Fruit fly (Drosophila melanogaster) whole organism, wandering third instar larva: ENCODE measurements around the gene mRpS26.

Source experiments
- Dfd ChIP-seq: fragments of >200 bp; optimal IDR thresholded peaks from 2 replicates; lab custom pipeline; 2017; ENCODE audit warnings: missing biosample characterization, missing genetic modification characterization
- GATAd ChIP-seq: sonication (Bioruptor generic); optimal IDR thresholded peaks from 2 replicates; lab custom pipeline; 2016; ENCODE audit warnings: missing biosample characterization, missing genetic modification characterization
- Hnf4 ChIP-seq: fragments of 200-800 bp; sonication (Bioruptor generic); optimal IDR thresholded peaks from 2 replicates; lab custom pipeline; 2016; ENCODE audit warnings: missing biosample characterization, mild to moderate bottlenecking, missing genetic modification characterization
- Hr78 ChIP-seq: fragments of >200 bp; optimal IDR thresholded peaks from 2 replicates; lab custom pipeline; 2017; ENCODE audit warnings: missing biosample characterization, missing genetic modification characterization
- Sp1 ChIP-seq: fragments of 200-800 bp; sonication (Bioruptor generic); optimal IDR thresholded peaks from 3 replicates; lab custom pipeline; 2019; ENCODE audit warnings: missing biosample characterization, mild to moderate bottlenecking, missing genetic modification characterization, moderate library complexity
- Vsx2 ChIP-seq: fragments of 200-300, 225-300 bp; sonication (Bioruptor generic); optimal IDR thresholded peaks from 2 replicates; lab custom pipeline; 2018; ENCODE audit warnings: missing biosample characterization, missing genetic modification characterization; ENCODE audit not compliant: partially characterized antibody
- dsf ChIP-seq: sonication (Bioruptor generic); optimal IDR thresholded peaks from 2 replicates; lab custom pipeline; 2016; ENCODE audit warnings: missing biosample characterization, missing genetic modification characterization, borderline replicate concordance
- ey ChIP-seq: fragments of 200-800 bp; sonication (Bioruptor generic); optimal IDR thresholded peaks from 2 replicates; lab custom pipeline; 2016; ENCODE audit warnings: missing biosample characterization, missing genetic modification characterization
- fru ChIP-seq: fragments of 200-800 bp; sonication (Bioruptor generic); optimal IDR thresholded peaks from 3 replicates; lab custom pipeline; 2016; ENCODE audit warnings: missing biosample characterization, mild to moderate bottlenecking, missing genetic modification characterization
- lola ChIP-seq: fragments of >200 bp; optimal IDR thresholded peaks from 2 replicates; lab custom pipeline; 2017; ENCODE audit warnings: missing biosample characterization, missing genetic modification characterization
- pan ChIP-seq: fragments of >200 bp; optimal IDR thresholded peaks from 2 replicates; lab custom pipeline; 2017
- sv ChIP-seq: fragments of 200-800 bp; sonication (Bioruptor generic); optimal IDR thresholded peaks from 3 replicates; lab custom pipeline; 2016; ENCODE audit warnings: missing biosample characterization, missing genetic modification characterization

- TF ChIP-seq Vsx2 (GFP tag; lab: Kevin White, UChicago) (no peak), GATAd (GFP tag; lab: Kevin White, UChicago) (no peak), pan (no peak), ey (no peak), Hr78 (GFP tag; lab: Kevin White, UChicago) (no peak), Sp1 (no peak), fru (no peak), sv (GFP tag; lab: Kevin White, UChicago) (no peak), dsf (GFP tag; lab: Kevin White, UChicago) (no peak), Hnf4 (GFP tag; lab: Kevin White, UChicago) (no peak), lola (no peak), Dfd (GFP tag; lab: Kevin White, UChicago) (no peak)
Measured at dm6 chr3L:18075853-18076252, 30.5 kb upstream of the mRpS26 start.
